Worm (Caenorhabditis elegans) whole organism, late embryonic: Measurements from ENCODE around the gene gpa-7.

Experiments used
- F13H6.1 ChIP-seq: sonication (generic microtip); optimal IDR thresholded peaks from 2 replicates; lab custom pipeline; 2016; ENCODE audit warnings: missing genetic modification characterization, missing compliant biosample characterization
- K09A11.1 ChIP-seq: sonication (generic microtip); optimal IDR thresholded peaks from 2 replicates; lab custom pipeline; 2017; ENCODE audit warnings: antibody characterized with exemption, mild to moderate bottlenecking, missing genetic modification characterization, missing compliant biosample characterization; ENCODE audit not compliant: insufficient read depth
- dmd-4 ChIP-seq: sonication (generic microtip); optimal IDR thresholded peaks from 2 replicates; lab custom pipeline; 2016; ENCODE audit warnings: borderline replicate concordance, missing genetic modification characterization, missing compliant biosample characterization
- dve-1 ChIP-seq: sonication (generic microtip); optimal IDR thresholded peaks from 2 replicates; lab custom pipeline; 2017; ENCODE audit warnings: antibody characterized with exemption, mild to moderate bottlenecking, missing genetic modification characterization, missing compliant biosample characterization
- elt-2 ChIP-seq: sonication (generic microtip); optimal IDR thresholded peaks from 2 replicates; lab custom pipeline; 2016; ENCODE audit warnings: missing genetic modification reagents, missing genetic modification characterization, missing compliant biosample characterization
- eyg-1 ChIP-seq: sonication (generic microtip); optimal IDR thresholded peaks from 2 replicates; lab custom pipeline; 2016; ENCODE audit warnings: missing genotype, missing genetic modification characterization, missing compliant biosample characterization

- no peak for TF ChIP-seq dmd-4 (tag; lab: Kevin White, UChicago)
- no peak for TF ChIP-seq elt-2
- TF ChIP-seq dve-1 (tag; lab: Kevin White, UChicago): no peak
- no peak for TF ChIP-seq K09A11.1 (tag; lab: Kevin White, UChicago)
- no peak for TF ChIP-seq F13H6.1 (tag; lab: Kevin White, UChicago)
- TF ChIP-seq eyg-1 (tag; lab: Kevin White, UChicago): no peak
Measured at ce11 chrIV:10396827-10397226, 7.0 kb upstream of the gpa-7 start.
